Fruit fly (Drosophila melanogaster) whole organism, embryonic: ENCODE measurements around the gene MEP-1.

Source experiments
- Ada2b ChIP-seq: fragments of 200-800 bp; sonication (Bioruptor generic); IDR thresholded peaks from 2 replicates; pipeline ENCODE4 v1.3.6; 2022; ENCODE audit warnings: missing biosample characterization, missing genetic modification characterization
- Bdp1 ChIP-seq: fragments of 200-800 bp; sonication (Bioruptor generic); optimal IDR thresholded peaks from 3 replicates; lab custom pipeline; 2016; ENCODE audit warnings: missing biosample characterization, missing genetic modification characterization
- CG1024 ChIP-seq: fragments of 200-800 bp; sonication (Bioruptor generic); IDR thresholded peaks from 2 replicates; pipeline ENCODE4 v1.3.6; 2022; ENCODE audit warnings: missing biosample characterization, missing genetic modification characterization
- CG10565 ChIP-seq: fragments of 200-800 bp; sonication (Bioruptor generic); optimal IDR thresholded peaks from 3 replicates; lab custom pipeline; 2016; ENCODE audit warnings: missing biosample characterization, mild to moderate bottlenecking, missing genetic modification characterization
- CG11398 ChIP-seq: fragments of 200-800 bp; sonication (Bioruptor generic); optimal IDR thresholded peaks from 2 replicates; lab custom pipeline; 2016; ENCODE audit warnings: missing biosample characterization, missing genetic modification characterization
- CG12299 ChIP-seq: fragments of 200-800 bp; sonication (Bioruptor generic); optimal IDR thresholded peaks from 2 replicates; lab custom pipeline; 2018; ENCODE audit warnings: missing biosample characterization, mild to moderate bottlenecking, missing genetic modification characterization
- CG12942 ChIP-seq: fragments of 200-800 bp; sonication (Bioruptor generic); optimal IDR thresholded peaks from 3 replicates; lab custom pipeline; 2016; ENCODE audit warnings: missing biosample characterization, missing genetic modification characterization
- CG15011 ChIP-seq: fragments of 200-800 bp; sonication (Bioruptor generic); optimal IDR thresholded peaks from 3 replicates; lab custom pipeline; 2018; ENCODE audit warnings: missing biosample characterization, mild to moderate bottlenecking, missing genetic modification characterization
- CG2678 ChIP-seq: fragments of 200-800 bp; sonication (Bioruptor generic); optimal IDR thresholded peaks from 3 replicates; lab custom pipeline; 2019; ENCODE audit warnings: missing biosample characterization, mild to moderate bottlenecking, missing genetic modification characterization, moderate library complexity
- CG30020 ChIP-seq: fragments of 200-800 bp; optimal IDR thresholded peaks from 2 replicates; lab custom pipeline; 2019; ENCODE audit warnings: missing biosample characterization, mild to moderate bottlenecking, missing genetic modification characterization, moderate library complexity
- CG3281 ChIP-seq: fragments of 200-800 bp; sonication (Bioruptor generic); optimal IDR thresholded peaks from 3 replicates; lab custom pipeline; 2017; ENCODE audit warnings: missing biosample characterization, mild to moderate bottlenecking, missing genetic modification characterization
- CG33213 ChIP-seq: fragments of 200-800 bp; sonication (Bioruptor generic); optimal IDR thresholded peaks from 3 replicates; lab custom pipeline; 2016; ENCODE audit warnings: missing biosample characterization, missing genetic modification characterization
- CG33557 ChIP-seq: fragments of 200-800 bp; sonication (Bioruptor generic); optimal IDR thresholded peaks from 2 replicates; lab custom pipeline; 2019; ENCODE audit warnings: missing biosample characterization, mild to moderate bottlenecking, missing genetic modification characterization, moderate library complexity
- Camta ChIP-seq: fragments of 200-800 bp; sonication (Bioruptor generic); optimal IDR thresholded peaks from 2 replicates; lab custom pipeline; 2016; ENCODE audit warnings: missing biosample characterization, missing genetic modification characterization
- Deaf1 ChIP-seq: fragments of 200-800 bp; optimal IDR thresholded peaks from 3 replicates; lab custom pipeline; 2019; ENCODE audit warnings: missing biosample characterization, mild to moderate bottlenecking, missing genetic modification characterization, moderate library complexity
- Hand ChIP-seq: fragments of 200-800 bp; sonication (Bioruptor generic); optimal IDR thresholded peaks from 2 replicates; lab custom pipeline; 2017; ENCODE audit warnings: mild to moderate bottlenecking, missing biosample characterization, missing genetic modification reagents, missing genetic modification characterization
- Hmr ChIP-seq: fragments of 200-800 bp; sonication (Bioruptor generic); optimal IDR thresholded peaks from 3 replicates; lab custom pipeline; 2017; ENCODE audit warnings: mild to moderate bottlenecking, missing biosample characterization, missing genetic modification reagents, missing genetic modification characterization
- Hsf ChIP-seq: fragments of 200-800 bp; sonication (Bioruptor generic); optimal IDR thresholded peaks from 3 replicates; lab custom pipeline; 2016; ENCODE audit warnings: missing biosample characterization, missing genetic modification characterization
- MBD-R2 ChIP-seq: fragments of 200-800 bp; sonication (Bioruptor generic); IDR thresholded peaks from 2 replicates; pipeline ENCODE4 v1.3.6; 2022; ENCODE audit warnings: missing biosample characterization, missing genetic modification characterization
- Meics ChIP-seq: fragments of 200-800 bp; sonication (Bioruptor generic); optimal IDR thresholded peaks from 2 replicates; lab custom pipeline; 2017; ENCODE audit warnings: missing biosample characterization, mild to moderate bottlenecking, missing genetic modification characterization
- Nf-YC ChIP-seq: fragments of 200-800 bp; optimal IDR thresholded peaks from 3 replicates; lab custom pipeline; 2019; ENCODE audit warnings: missing biosample characterization, mild to moderate bottlenecking, missing genetic modification characterization, moderate library complexity
- Optix ChIP-seq: fragments of 200-800 bp; sonication (Bioruptor generic); IDR thresholded peaks from 3 replicates; pipeline ENCODE4 v1.3.6; 2022; ENCODE audit warnings: missing biosample characterization, missing genetic modification characterization
- PHDP ChIP-seq: fragments of 200-800 bp; sonication (Bioruptor generic); optimal IDR thresholded peaks from 3 replicates; lab custom pipeline; 2018; ENCODE audit warnings: missing biosample characterization, mild to moderate bottlenecking, missing genetic modification characterization, moderate library complexity
- Poxn ChIP-seq: fragments of 200-800 bp; sonication (Bioruptor generic); IDR thresholded peaks from 2 replicates; pipeline ENCODE4 v1.3.6; 2022; ENCODE audit warnings: missing biosample characterization, missing genetic modification characterization
- Six4 ChIP-seq: fragments of 200-800 bp; sonication (Bioruptor generic); optimal IDR thresholded peaks from 2 replicates; lab custom pipeline; 2016; ENCODE audit warnings: missing biosample characterization, missing genetic modification characterization
- ac ChIP-seq: fragments of 200-800 bp; sonication (Bioruptor generic); optimal IDR thresholded peaks from 3 replicates; lab custom pipeline; 2017; ENCODE audit warnings: missing biosample characterization, mild to moderate bottlenecking, missing genetic modification characterization
- bowl ChIP-seq: fragments of 200-800 bp; sonication (Bioruptor generic); IDR thresholded peaks from 2 replicates; pipeline ENCODE4 v1.3.6; 2022; ENCODE audit warnings: missing biosample characterization, missing genetic modification characterization
- chinmo ChIP-seq: fragments of 200-800 bp; sonication (Bioruptor generic); IDR thresholded peaks from 4 replicates; pipeline ENCODE4 v1.3.6; 2022; ENCODE audit warnings: missing biosample characterization, missing genetic modification characterization; ENCODE audit not compliant: partially characterized antibody
- chm ChIP-seq: fragments of 200-800 bp; sonication (Bioruptor generic); IDR thresholded peaks from 2 replicates; pipeline ENCODE4 v1.3.6; 2022; ENCODE audit warnings: missing biosample characterization, missing genetic modification characterization
- dati ChIP-seq: fragments of 200-800 bp; sonication (Bioruptor generic); IDR thresholded peaks from 2 replicates; pipeline ENCODE4 v1.3.6; 2022; ENCODE audit warnings: missing biosample characterization, missing genetic modification characterization
- dmrt11E ChIP-seq: fragments of 200-800 bp; sonication (Bioruptor generic); optimal IDR thresholded peaks from 3 replicates; lab custom pipeline; 2018; ENCODE audit warnings: missing biosample characterization, mild to moderate bottlenecking, missing genetic modification characterization, moderate library complexity
- dpn ChIP-seq, 2 experiments: fragments of 200-800 bp; sonication (Bioruptor generic); optimal IDR thresholded peaks; 3 replicates each; lab custom pipeline; 2016; ENCODE audit warnings: missing biosample characterization in 2 of 2, missing genetic modification characterization in 2 of 2
- ems ChIP-seq: fragments of 200-800 bp; sonication (Bioruptor generic); optimal IDR thresholded peaks from 3 replicates; lab custom pipeline; 2016; ENCODE audit warnings: missing biosample characterization, missing genetic modification characterization
- ftz-f1 ChIP-seq: fragments of 200-800 bp; sonication (Bioruptor generic); optimal IDR thresholded peaks from 2 replicates; lab custom pipeline; 2016; ENCODE audit warnings: missing biosample characterization, missing genetic modification characterization
- gce ChIP-seq: fragments of 200-800 bp; sonication (Bioruptor generic); IDR thresholded peaks from 3 replicates; pipeline ENCODE4 v1.3.6; 2022; ENCODE audit warnings: missing biosample characterization, missing genetic modification characterization
- gcm2 ChIP-seq: fragments of 200-800 bp; sonication (Bioruptor generic); optimal IDR thresholded peaks from 2 replicates; lab custom pipeline; 2016; ENCODE audit warnings: missing biosample characterization, missing genetic modification characterization
- grau ChIP-seq: fragments of 200-800 bp; optimal IDR thresholded peaks from 3 replicates; lab custom pipeline; 2019; ENCODE audit warnings: missing biosample characterization, mild to moderate bottlenecking, missing genetic modification characterization, moderate library complexity
- kay ChIP-seq: fragments of 200-800 bp; sonication (Bioruptor generic); optimal IDR thresholded peaks from 2 replicates; lab custom pipeline; 2016; ENCODE audit warnings: missing biosample characterization, missing genetic modification characterization
- luna ChIP-seq: fragments of 200-800 bp; sonication (Bioruptor generic); optimal IDR thresholded peaks from 2 replicates; lab custom pipeline; 2016; ENCODE audit warnings: missing biosample characterization, missing genetic modification characterization
- odd ChIP-seq: fragments of 200-800 bp; sonication (Bioruptor generic); optimal IDR thresholded peaks from 2 replicates; lab custom pipeline; 2017; ENCODE audit warnings: missing biosample characterization, mild to moderate bottlenecking, missing genetic modification characterization
- pzg ChIP-seq: fragments of 200-800 bp; sonication (Bioruptor generic); optimal IDR thresholded peaks from 3 replicates; lab custom pipeline; 2018; ENCODE audit warnings: missing biosample characterization, mild to moderate bottlenecking, missing genetic modification characterization, moderate library complexity
- ranshi ChIP-seq: fragments of 200-800 bp; sonication (Bioruptor generic); IDR thresholded peaks from 2 replicates; pipeline ENCODE4 v1.3.6; 2022; ENCODE audit warnings: missing biosample characterization, missing genetic modification characterization
- ro ChIP-seq: fragments of 200-800 bp; sonication (Bioruptor generic); IDR thresholded peaks from 2 replicates; pipeline ENCODE4 v1.3.6; 2022; ENCODE audit warnings: missing biosample characterization, missing genetic modification characterization
- row ChIP-seq: fragments of 200-800 bp; sonication (Bioruptor generic); IDR thresholded peaks from 3 replicates; pipeline ENCODE4 v1.3.6; 2022; ENCODE audit warnings: missing biosample characterization, missing genetic modification characterization
- sna ChIP-seq: fragments of 200-800 bp; sonication (Bioruptor generic); IDR thresholded peaks from 2 replicates; pipeline ENCODE4 v1.3.6; 2022; ENCODE audit warnings: missing biosample characterization, missing genetic modification characterization; ENCODE audit not compliant: partially characterized antibody
- trem ChIP-seq: fragments of 200-800 bp; optimal IDR thresholded peaks from 3 replicates; lab custom pipeline; 2019; ENCODE audit warnings: missing biosample characterization, mild to moderate bottlenecking, missing genetic modification characterization, moderate library complexity
- zen ChIP-seq: fragments of 200-800 bp; sonication (Bioruptor generic); optimal IDR thresholded peaks from 3 replicates; lab custom pipeline; 2018; ENCODE audit warnings: missing biosample characterization, mild to moderate bottlenecking, missing genetic modification characterization, moderate library complexity
- zen2 ChIP-seq: fragments of 200-800 bp; sonication (Bioruptor generic); IDR thresholded peaks from 3 replicates; pipeline ENCODE4 v1.3.6; 2022; ENCODE audit warnings: missing biosample characterization, missing genetic modification characterization; ENCODE audit not compliant: partially characterized antibody

MEP-1 gene

dm6 chr3L:2634929-2635799 lies 3.6 kb downstream of the MEP-1 start (continued):
- TF ChIP-seq sna (GFP tag; lab: Robert Waterston, UW) (peak; percentile 41; the same call in 1 of the 2 replicates), pzg (GFP tag; lab: Kevin White, UChicago) (peak; percentile 72), Deaf1 (tag; lab: Kevin White, UChicago) (peak; percentile 27), CG15011 (GFP tag; lab: Kevin White, UChicago) (peak; percentile 85), grau (peak; percentile 70), PHDP (peak; percentile 83), Optix (GFP tag; lab: Robert Waterston, UW) (peak; percentile 67; the same call in 2 of the 3 replicates), ranshi (peak; percentile 76), CG30020 (peak; percentile 61), Meics (peak; percentile 90), dati (GFP tag; lab: Robert Waterston, UW) (peak; percentile 46; the same call in 1 of the 2 replicates), bowl (GFP tag; lab: Robert Waterston, UW) (no peak; the same call in 1 of the 2 replicates), odd (GFP tag; lab: Kevin White, UChicago) (peak; percentile 93), CG1024 (GFP tag; lab: Robert Waterston, UW) (peak; percentile 62), trem (peak; percentile 77), dpn (GFP tag; optimal IDR thresholded peaks at IDR 0.05; lab: Kevin White, UChicago) (peak; percentile 35 to 84), luna (GFP tag; lab: Kevin White, UChicago) (peak; percentile 62), CG33557 (GFP tag; lab: Kevin White, UChicago) (peak; percentile 88), Six4 (GFP tag; lab: Kevin White, UChicago) (peak; percentile 69), CG2678 (tag; lab: Kevin White, UChicago) (peak; percentile 68), Hmr (GFP tag; lab: Kevin White, UChicago) (peak; percentile 92), gce (GFP tag; lab: Robert Waterston, UW) (peak; percentile 82; the same call in 2 of the 3 replicates), zen (tag; lab: Kevin White, UChicago) (peak; percentile 75), ems (GFP tag; lab: Kevin White, UChicago) (peak; percentile 74), Bdp1 (GFP tag; lab: Kevin White, UChicago) (peak; percentile 61), kay (no peak), MBD-R2 (GFP tag; lab: Robert Waterston, UW) (peak; percentile 67), Poxn (GFP tag; lab: Robert Waterston, UW) (0 out of 2 replicates have a peak, but pooled peaks have one; percentile 31), Ada2b (GFP tag; lab: Robert Waterston, UW) (peak; percentile 53), CG3281 (GFP tag; lab: Kevin White, UChicago) (peak; percentile 91), Camta (GFP tag; lab: Kevin White, UChicago) (peak; percentile 78), Hsf (GFP tag; lab: Kevin White, UChicago) (peak; percentile 83), CG12942 (GFP tag; lab: Kevin White, UChicago) (peak; percentile 55), Nf-YC (peak; percentile 59), CG10565 (no peak), CG12299 (tag; lab: Kevin White, UChicago) (peak; percentile 67), chm (GFP tag; lab: Robert Waterston, UW) (peak; percentile 94), Hand (peak; percentile 87), zen2 (0 out of 3 replicates have a peak, but pooled peaks have one; percentile 56), CG33213 (peak; percentile 88), chinmo (peak; percentile 73; the same call in 3 of the 4 replicates), CG11398 (peak; percentile 67), gcm2 (GFP tag; lab: Kevin White, UChicago) (peak; percentile 81), ftz-f1 (GFP tag; lab: Kevin White, UChicago) (peak; percentile 79), ac (GFP tag; lab: Kevin White, UChicago) (peak; percentile 86), dmrt11E (tag; lab: Kevin White, UChicago) (peak; percentile 65), row (GFP tag; lab: Robert Waterston, UW) (peak; percentile 61), ro (GFP tag; lab: Robert Waterston, UW) (no peak)
